Worm (Caenorhabditis elegans) whole organism, L4/young adult: ENCODE measurements around the gene F41B5.1.
A peak's percentile ranks its signal among the peaks of the same experiment; 100 is the strongest.

Experiments used
- W03F9.2 ChIP-seq: fragments of 150-350 bp; optimal IDR thresholded peaks from 2 replicates; lab custom pipeline; 2014; ENCODE audit warnings: missing biosample characterization, missing genetic modification characterization
- dao-5 ChIP-seq: sonication (generic microtip); optimal IDR thresholded peaks from 2 replicates; lab custom pipeline; 2016; ENCODE audit warnings: missing genotype, missing genetic modification characterization, moderate library complexity, missing compliant biosample characterization
- him-1 ChIP-seq: sonication (generic microtip); optimal IDR thresholded peaks from 2 replicates; lab custom pipeline; 2016; ENCODE audit warnings: missing genotype, missing genetic modification reagents, missing genetic modification characterization, missing compliant biosample characterization

F41B5.1 gene

DNA sequence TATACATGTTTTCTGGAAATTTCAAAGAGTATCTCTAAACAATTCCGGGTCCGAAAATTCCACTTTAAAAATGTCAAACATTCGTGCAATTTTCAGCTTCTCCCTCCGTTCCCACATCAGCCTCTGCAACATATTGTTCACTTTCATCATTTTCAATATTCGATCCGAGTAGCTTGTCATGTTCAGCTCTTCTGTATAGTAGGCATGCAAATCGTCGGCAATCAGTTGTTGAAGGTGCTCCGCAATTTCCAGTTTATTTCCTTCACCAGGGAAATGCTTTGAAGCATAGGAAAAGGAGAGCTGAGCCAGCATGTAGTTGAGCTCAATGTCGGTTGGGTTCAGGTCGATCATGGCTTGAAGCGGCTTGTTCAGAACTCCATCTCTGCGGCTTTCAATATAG is 9.6 kb downstream of the F41B5.1 start:
- no peak for TF ChIP-seq him-1 (tag; lab: Kevin White, UChicago)
- TF ChIP-seq W03F9.2 (tag; lab: Kevin White, UChicago), result no peak
- TF ChIP-seq dao-5 (tag; lab: Kevin White, UChicago), result no peak

DNA sequence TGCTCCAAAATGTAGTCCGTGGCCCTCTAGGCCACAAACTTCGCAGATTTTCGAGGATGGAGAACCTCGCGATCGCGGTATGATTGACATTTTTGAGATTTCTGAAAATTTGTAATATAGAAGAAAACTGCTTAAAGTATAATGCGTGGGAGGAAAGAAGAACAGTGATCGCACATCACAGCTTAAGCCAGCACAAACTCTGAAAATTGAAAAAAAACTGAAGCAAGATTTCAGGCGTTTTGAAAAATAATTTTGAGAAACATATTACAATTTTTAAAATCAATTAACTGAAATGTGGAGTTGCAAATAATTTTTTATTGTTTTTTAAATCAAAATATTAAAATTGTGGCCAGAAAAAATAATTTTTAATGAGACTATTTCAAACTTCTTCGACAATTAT is 11.6 kb downstream of the F41B5.1 start, which contains the start of gene nhr-275:
TSS of gene nhr-275 (minus strand) at position 101 of the 400 bp plus-strand sequence.
- TF ChIP-seq dao-5 (tag; lab: Kevin White, UChicago) (no peak), him-1 (tag; lab: Kevin White, UChicago) (no peak), W03F9.2 (tag; lab: Kevin White, UChicago) (no peak)

DNA sequence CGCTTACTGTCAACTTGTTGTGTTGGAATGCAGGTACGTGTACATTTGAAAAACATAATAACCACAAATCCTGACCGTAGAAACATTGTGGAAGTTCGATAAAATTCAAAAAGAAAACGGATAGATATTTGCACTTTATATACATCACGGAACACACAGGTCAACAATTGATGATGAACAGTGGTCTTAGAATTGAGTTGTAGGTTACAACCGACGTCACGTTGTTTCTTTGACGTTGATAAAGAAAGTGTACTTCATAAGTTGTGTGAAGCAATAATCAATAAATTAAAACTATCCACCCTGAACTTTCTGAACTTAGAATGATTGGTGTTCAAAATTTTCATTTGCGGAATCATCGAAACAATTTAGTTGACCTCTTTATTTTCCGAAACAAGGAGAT is 16.4 kb downstream of the F41B5.1 start, which contains the start of gene Y5H2A.1:
TSS of gene Y5H2A.1 (minus strand) at position 101 of the 400 bp plus-strand sequence.
- TF ChIP-seq W03F9.2 (tag; lab: Kevin White, UChicago) (no peak), him-1 (tag; lab: Kevin White, UChicago) (no peak), dao-5 (tag; lab: Kevin White, UChicago) (no peak)

DNA sequence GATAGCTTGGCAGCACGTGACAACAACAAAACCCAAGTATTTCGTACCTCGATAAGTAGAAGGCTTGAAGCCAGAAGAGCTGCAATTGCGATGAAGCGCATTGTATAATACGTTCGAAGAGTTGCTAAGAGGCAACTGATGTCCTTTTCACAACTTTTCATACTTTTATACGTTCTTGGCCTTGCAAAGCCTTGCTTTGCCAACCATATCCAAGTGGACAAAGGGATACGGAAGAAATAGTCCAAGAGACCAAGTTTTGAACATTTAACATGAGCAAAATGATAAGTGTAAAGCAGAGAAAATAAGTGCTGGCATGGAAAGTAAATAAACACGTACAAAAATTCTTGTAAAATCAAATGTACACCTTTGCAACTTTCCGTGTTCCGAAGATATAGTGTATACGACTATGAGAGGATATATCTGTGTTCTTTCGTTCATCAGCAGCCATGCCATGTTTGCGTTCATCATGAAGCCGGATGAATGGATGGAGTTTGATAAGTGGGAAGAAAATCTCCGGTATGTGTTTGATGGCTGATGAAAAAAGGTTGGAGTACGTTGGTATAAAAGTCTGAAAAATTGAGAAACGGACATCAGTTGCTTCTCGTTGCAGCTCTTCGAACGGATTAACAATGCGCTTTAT is 19.0 kb downstream of the F41B5.1 start, which contains the start of the genes Y5H2A.4 and abu-4:
TSS of gene Y5H2A.4 (minus strand) at position 101 of the 640 bp plus-strand sequence.
TSS of gene abu-4 (plus strand) at position 590 of the 640 bp plus-strand sequence.
- TF ChIP-seq dao-5 (tag; lab: Kevin White, UChicago), result no peak
- no peak for TF ChIP-seq W03F9.2 (tag; lab: Kevin White, UChicago)

DNA sequence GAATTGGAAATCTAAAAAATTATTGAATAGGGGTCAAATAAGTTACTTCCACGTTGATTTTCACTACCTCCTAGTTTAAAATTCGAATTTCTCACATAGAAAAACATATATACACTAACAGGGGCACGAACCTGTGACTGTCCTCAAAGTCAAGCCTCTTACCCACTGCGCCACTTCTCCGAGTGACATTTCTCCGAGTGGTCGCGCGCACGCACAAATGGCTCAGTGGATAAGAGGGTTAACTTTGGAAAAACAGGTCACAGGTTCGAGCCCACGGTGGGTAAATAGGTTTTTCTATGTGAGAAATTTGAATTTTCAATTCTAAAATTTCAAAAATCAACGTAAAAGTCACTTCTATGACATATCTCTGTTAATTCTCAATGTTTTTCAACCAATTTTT is 21.9 kb downstream of the F41B5.1 start:
- TF ChIP-seq him-1 (tag; lab: Kevin White, UChicago) (no peak), dao-5 (tag; lab: Kevin White, UChicago) (no peak), W03F9.2 (tag; lab: Kevin White, UChicago) (no peak)

DNA sequence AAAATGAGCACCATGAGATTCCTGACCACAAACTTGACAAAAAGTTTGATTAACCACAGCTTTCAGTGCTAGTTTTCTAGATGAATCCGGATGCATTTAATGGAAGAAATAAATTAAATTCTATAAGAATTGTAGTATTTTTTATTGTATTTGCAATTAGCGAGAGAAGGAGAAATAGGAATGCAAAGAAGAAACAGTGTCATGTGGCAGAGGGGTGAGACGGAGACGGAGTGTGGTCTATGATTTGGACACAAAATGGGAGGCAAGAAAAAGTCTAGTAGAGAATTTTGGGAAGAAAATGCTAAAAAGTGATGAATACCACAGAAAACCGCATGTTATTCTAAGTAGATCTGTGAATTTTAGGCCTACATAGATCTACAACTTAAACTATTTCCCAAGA is 22.7 kb downstream of the F41B5.1 start, which contains the start of gene nhr-59:
TSS of gene nhr-59 (minus strand) at position 214 of the 400 bp plus-strand sequence.
- no peak for TF ChIP-seq him-1 (tag; lab: Kevin White, UChicago)
- TF ChIP-seq dao-5 (tag; lab: Kevin White, UChicago), result no peak
- TF ChIP-seq W03F9.2 (tag; lab: Kevin White, UChicago), result no peak

DNA sequence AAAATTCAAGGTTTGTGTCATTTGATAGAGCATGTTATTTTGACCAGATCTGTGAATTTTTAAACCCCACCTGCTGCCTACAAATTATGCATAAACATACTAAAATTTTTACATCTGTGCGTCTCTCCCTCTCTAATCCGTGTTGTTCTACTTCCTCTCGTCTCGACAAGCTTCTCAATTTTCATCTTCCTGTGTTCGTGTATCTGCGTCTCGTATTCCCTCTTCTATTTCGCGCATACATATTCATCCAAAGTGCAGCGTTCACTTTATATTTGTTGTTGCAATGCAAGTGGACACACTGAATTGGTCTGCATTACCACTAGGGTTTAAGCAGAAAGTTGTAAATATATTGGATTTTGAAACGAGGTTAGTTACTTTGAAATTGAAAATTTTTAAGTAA is 23.2 kb downstream of the F41B5.1 start, which contains the start of gene fbxa-137:
TSS of gene fbxa-137 (plus strand) at position 274 of the 400 bp plus-strand sequence.
- TF ChIP-seq him-1 (tag; lab: Kevin White, UChicago) (no peak), dao-5 (tag; lab: Kevin White, UChicago) (no peak), W03F9.2 (tag; lab: Kevin White, UChicago) (no peak)

DNA sequence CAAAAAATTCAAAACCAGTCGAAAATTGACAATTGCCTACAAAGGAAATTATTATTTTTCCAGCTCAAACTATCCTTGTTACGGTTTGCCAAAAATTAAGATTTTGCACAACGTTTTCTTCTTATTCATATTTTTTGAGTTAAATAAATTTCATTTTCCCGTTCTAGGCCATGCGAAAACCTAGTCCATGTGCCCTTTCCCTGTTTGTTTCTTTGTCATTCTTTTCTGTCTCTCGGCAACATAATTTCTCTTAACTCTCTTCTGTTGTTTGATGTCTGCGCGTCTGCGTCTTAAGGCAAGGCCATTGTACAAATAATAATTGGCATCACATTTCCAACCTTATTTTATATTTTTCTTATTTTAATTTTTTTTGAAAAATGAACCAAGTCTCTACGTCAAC is 26.2 kb downstream of the F41B5.1 start, which contains the start of gene nhr-228:
TSS of gene nhr-228 (plus strand) at position 261 of the 400 bp plus-strand sequence.
- TF ChIP-seq dao-5 (tag; lab: Kevin White, UChicago), result no peak
- no peak for TF ChIP-seq him-1 (tag; lab: Kevin White, UChicago)
- peak; percentile 17 for TF ChIP-seq W03F9.2 (tag; lab: Kevin White, UChicago)

DNA sequence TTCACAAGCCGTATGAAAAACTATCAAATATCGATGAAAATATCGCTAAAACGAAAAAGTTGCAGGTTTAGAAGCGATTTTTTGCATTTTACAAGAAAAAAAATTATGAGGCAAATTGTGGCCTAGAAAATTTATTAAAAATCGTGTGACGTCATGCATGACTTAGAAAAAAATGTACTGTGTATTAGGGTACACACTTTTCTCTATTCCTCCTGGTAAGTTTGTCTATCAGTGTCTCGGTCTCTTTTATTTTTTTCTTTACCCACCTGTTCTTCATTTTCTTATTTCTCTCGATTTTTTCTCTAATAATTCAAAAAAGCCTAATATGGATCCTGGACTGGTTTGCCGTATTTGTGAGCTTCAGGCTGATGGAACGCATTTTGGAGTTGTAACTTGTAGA is 29.8 kb downstream of the F41B5.1 start, which contains the start of gene nhr-227:
TSS of gene nhr-227 (plus strand) at position 326 of the 400 bp plus-strand sequence.
- TF ChIP-seq dao-5 (tag; lab: Kevin White, UChicago), result no peak
- TF ChIP-seq him-1 (tag; lab: Kevin White, UChicago), result no peak
- no peak for TF ChIP-seq W03F9.2 (tag; lab: Kevin White, UChicago)

DNA sequence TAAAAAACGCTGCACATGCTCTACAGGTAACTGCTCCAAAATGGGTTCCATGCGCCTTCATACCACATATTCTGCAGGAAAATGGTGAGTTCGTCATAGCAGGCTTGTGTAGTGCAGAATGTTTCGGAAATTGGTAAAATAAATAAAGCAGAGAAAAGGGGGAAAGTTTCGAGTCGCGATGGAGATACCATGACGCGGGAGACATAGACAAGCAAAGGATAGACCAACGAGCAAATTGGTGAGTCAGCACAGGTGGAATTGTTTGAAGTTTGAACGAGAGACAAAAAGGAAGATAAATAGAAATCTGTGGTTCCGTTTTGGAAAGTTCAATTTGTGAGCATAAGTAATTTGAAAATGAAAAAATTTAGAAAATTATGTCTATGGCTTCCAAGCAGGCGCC is 35.0 kb downstream of the F41B5.1 start, which contains the start of gene nhr-225:
TSS of gene nhr-225 (minus strand) at position 146 of the 400 bp plus-strand sequence.
- TF ChIP-seq him-1 (tag; lab: Kevin White, UChicago), result no peak
- TF ChIP-seq W03F9.2 (tag; lab: Kevin White, UChicago), result no peak
- no peak for TF ChIP-seq dao-5 (tag; lab: Kevin White, UChicago)

DNA sequence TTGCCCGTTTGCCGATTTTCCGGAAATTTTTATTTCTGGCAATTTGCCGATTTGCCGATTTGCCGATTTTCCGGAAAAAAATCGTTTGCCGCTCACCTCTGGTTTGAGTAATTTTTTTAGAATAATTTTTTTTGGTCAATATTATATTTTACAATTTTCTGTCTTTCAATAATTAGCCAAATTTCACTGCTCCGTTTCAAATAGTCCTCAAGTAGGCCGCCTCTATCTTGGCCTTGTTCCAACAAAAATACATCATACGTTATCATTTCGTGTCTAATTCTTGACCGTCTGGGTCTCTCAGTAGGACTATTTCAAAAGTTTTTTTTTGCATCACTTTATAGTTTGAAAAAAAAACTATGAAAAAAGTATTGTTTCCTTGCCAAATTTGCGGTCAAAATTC is 36.9 kb downstream of the F41B5.1 start, which contains the start of gene nhr-115:
TSS of gene nhr-115 (plus strand) at position 301 of the 400 bp plus-strand sequence.
- no peak for TF ChIP-seq W03F9.2 (tag; lab: Kevin White, UChicago)
- no peak for TF ChIP-seq him-1 (tag; lab: Kevin White, UChicago)
- TF ChIP-seq dao-5 (tag; lab: Kevin White, UChicago), result no peak

DNA sequence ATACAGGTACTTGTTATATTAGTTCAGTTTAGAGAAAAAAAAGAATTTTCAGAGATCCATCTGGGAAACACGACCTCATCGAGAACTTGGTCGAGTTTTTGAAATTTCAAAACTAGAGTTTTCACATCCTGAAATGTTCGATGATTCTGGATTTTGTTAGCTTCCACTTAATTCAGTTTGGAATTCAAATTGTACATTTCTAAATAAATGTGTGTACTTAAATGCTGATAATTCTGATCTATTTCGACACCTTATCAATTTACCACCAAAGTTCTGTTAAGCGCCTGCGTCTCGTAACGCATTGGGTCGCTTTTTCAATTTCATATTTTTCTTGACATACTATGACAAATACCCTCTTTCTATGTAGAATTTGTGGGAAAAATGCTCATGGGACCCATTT is 39.2 kb downstream of the F41B5.1 start, which contains the start of gene nhr-226:
TSS of gene nhr-226 (plus strand) at position 301 of the 400 bp plus-strand sequence.
- TF ChIP-seq dao-5 (tag; lab: Kevin White, UChicago), result no peak

DNA sequence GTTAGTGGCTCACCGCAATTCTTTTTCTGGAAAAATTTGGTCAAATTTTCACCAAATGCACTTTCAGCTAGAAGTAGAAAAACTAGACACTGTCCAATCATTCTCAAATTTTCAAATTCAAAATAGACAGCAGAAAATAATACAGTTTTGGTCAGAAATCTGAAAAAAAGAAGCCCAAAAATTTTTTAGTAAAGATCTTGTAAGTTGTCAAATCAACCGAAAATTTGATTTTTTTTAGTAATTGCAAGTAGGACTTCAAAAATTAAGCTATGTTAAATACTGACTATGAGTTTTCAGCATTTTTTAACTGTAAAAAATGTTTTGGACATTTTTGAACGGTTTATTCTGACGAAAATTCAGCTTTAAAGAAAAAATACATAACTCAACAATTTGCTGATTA is 45.6 kb downstream of the F41B5.1 start, which contains the start of gene Y19D10B.8:
TSS of gene Y19D10B.8 (minus strand) at position 101 of the 400 bp plus-strand sequence.
- TF ChIP-seq dao-5 (tag; lab: Kevin White, UChicago) (no peak), him-1 (tag; lab: Kevin White, UChicago) (no peak), W03F9.2 (tag; lab: Kevin White, UChicago) (no peak)
